Fruit fly (Drosophila melanogaster) whole organism, prepupa: Measurements from ENCODE around the gene CG1840.

Experiments
- CG31627 ChIP-seq: fragments of 200-800 bp; sonication (Bioruptor generic); optimal IDR thresholded peaks from 3 replicates; lab custom pipeline; 2016; ENCODE audit warnings: missing biosample characterization, missing genetic modification characterization
- CG32006 ChIP-seq: fragments of 200-800 bp; sonication (Bioruptor generic); optimal IDR thresholded peaks from 3 replicates; lab custom pipeline; 2017; ENCODE audit warnings: missing biosample characterization, mild to moderate bottlenecking, missing genetic modification characterization
- CG34406 ChIP-seq: fragments of 200-800 bp; sonication (Bioruptor generic); optimal IDR thresholded peaks from 3 replicates; lab custom pipeline; 2016; ENCODE audit warnings: missing biosample characterization, missing genetic modification characterization
- CG6163 ChIP-seq: fragments of 200-800 bp; sonication (Bioruptor generic); IDR thresholded peaks from 3 replicates; pipeline ENCODE4 v1.3.6; 2022; ENCODE audit warnings: missing biosample characterization, missing genetic modification characterization
- Sox14 ChIP-seq: fragments of 200-800 bp; sonication (Bioruptor generic); optimal IDR thresholded peaks from 3 replicates; lab custom pipeline; 2016; ENCODE audit warnings: missing biosample characterization, missing genetic modification characterization
- svp ChIP-seq: fragments of 200-800 bp; sonication (Bioruptor generic); peaks from one replicate; lab custom pipeline; 2016; ENCODE audit warnings: missing biosample characterization, missing genetic modification characterization
- vri ChIP-seq: fragments of 200-800 bp; sonication (Bioruptor generic); optimal IDR thresholded peaks from 3 replicates; lab custom pipeline; 2016; ENCODE audit warnings: missing biosample characterization, mild to moderate bottlenecking, missing genetic modification characterization

- TF ChIP-seq svp (GFP tag; lab: Kevin White, UChicago) (no peak), CG34406 (GFP tag; lab: Kevin White, UChicago) (no peak), Sox14 (GFP tag; lab: Kevin White, UChicago) (no peak), CG32006 (GFP tag; lab: Kevin White, UChicago) (no peak), CG31627 (GFP tag; lab: Kevin White, UChicago) (no peak), CG6163 (GFP tag; lab: Robert Waterston, UW) (no peak), vri (GFP tag; lab: Kevin White, UChicago) (no peak)
Observed at dm6 chrX:11895141-11895540, 7.0 kb downstream of the CG1840 start.
